3 worm cellular contexts compared by ENCODE assay signal in genomic region chrII:7104794-7105613, ce11.
A peak's percentile ranks its signal among the peaks of the same experiment; 100 is the strongest.
TF ChIP-seq lines count a peak whose summit lies in the region.

Gene farl-11, minus strand, starts transcription at chrII:7105035.
Gene rpl-33, plus strand, starts transcription at chrII:7105563.

TF ChIP-seq in whole organism, L1 larva, 84 proteins besides CTCF, POLR2A, EP300 and RAD21 (continued from another document and continues in another):
- peak; percentile 77 for TF ChIP-seq aly-2 (tag; optimal IDR thresholded peaks at IDR 0.05; lab: Kevin White, UChicago)
- TF ChIP-seq sox-4 (tag; optimal IDR thresholded peaks at IDR 0.05; lab: Kevin White, UChicago): peak; percentile 45
- TF ChIP-seq F16B12.6 (tag; optimal IDR thresholded peaks at IDR 0.05; lab: Kevin White, UChicago): peak; percentile 70
- peak; percentile 53; the same call in 1 of the 2 replicates for TF ChIP-seq grh-1 (GFP tag; IDR thresholded peaks at IDR 0.05; lab: Robert Waterston, UW)
- peak; percentile 80 for TF ChIP-seq isw-1 (GFP tag; IDR thresholded peaks at IDR 0.05; lab: Robert Waterston, UW)
- peak in 4 of 6 experiments; percentile 14 to 84 (median 61) for TF ChIP-seq elt-3 (tag; optimal IDR thresholded peaks at IDR 0.05; lab: Kevin White, UChicago)
- TF ChIP-seq nhr-85 (tag; lab: Kevin White, UChicago): peak; percentile 90
- peak; percentile 58 for TF ChIP-seq lir-3 (tag; optimal IDR thresholded peaks at IDR 0.05; lab: Kevin White, UChicago; ENCODE audit: poor library complexity)
- peak; percentile 15 for TF ChIP-seq elt-2 (tag; optimal IDR thresholded peaks at IDR 0.05; lab: Kevin White, UChicago)
- peak; percentile 87 for TF ChIP-seq nhr-71 (tag; optimal IDR thresholded peaks at IDR 0.05; lab: Kevin White, UChicago)
- peak; percentile 85 for TF ChIP-seq lin-14 (GFP tag; optimal IDR thresholded peaks at IDR 0.05; lab: Kevin White, UChicago)
- no peak for TF ChIP-seq hlh-17 (GFP tag; optimal IDR thresholded peaks at IDR 0.05; lab: Kevin White, UChicago; ENCODE audit: borderline replicate concordance)
- peak; percentile 64 for TF ChIP-seq dsc-1 (tag; optimal IDR thresholded peaks at IDR 0.05; lab: Kevin White, UChicago)
- TF ChIP-seq tbx-2 (tag; optimal IDR thresholded peaks at IDR 0.05; lab: Kevin White, UChicago): peak; percentile 81
- peak; percentile 89 for TF ChIP-seq unc-130 (tag; optimal IDR thresholded peaks at IDR 0.05; lab: Kevin White, UChicago)
- peak; percentile 34 for TF ChIP-seq pax-3 (tag; optimal IDR thresholded peaks at IDR 0.05; lab: Kevin White, UChicago)
- peak; percentile 52 for TF ChIP-seq hpl-2 (GFP tag; optimal IDR thresholded peaks at IDR 0.05; lab: Kevin White, UChicago)
- peak; percentile 79 for TF ChIP-seq lin-13 (GFP tag; optimal IDR thresholded peaks at IDR 0.05; lab: Kevin White, UChicago)
- TF ChIP-seq C04F5.9 (tag; optimal IDR thresholded peaks at IDR 0.05; lab: Kevin White, UChicago): peak; percentile 58
- TF ChIP-seq unc-62 (GFP tag; optimal IDR thresholded peaks at IDR 0.05; lab: Kevin White, UChicago): no peak
- TF ChIP-seq nhr-20 (tag; optimal IDR thresholded peaks at IDR 0.05; lab: Kevin White, UChicago): peak; percentile 86
- TF ChIP-seq Y116A8C.19 (tag; optimal IDR thresholded peaks at IDR 0.05; lab: Kevin White, UChicago; ENCODE audit: borderline replicate concordance): no peak
- TF ChIP-seq skn-1 (tag; optimal IDR thresholded peaks at IDR 0.05; lab: Kevin White, UChicago): peak; percentile 93
- no peak for TF ChIP-seq ceh-8 (GFP tag; optimal IDR thresholded peaks at IDR 0.05; lab: Kevin White, UChicago)
- no peak for TF ChIP-seq pqm-1 (tag; optimal IDR thresholded peaks at IDR 0.05; lab: Kevin White, UChicago)
- TF ChIP-seq tlp-1 (tag; optimal IDR thresholded peaks at IDR 0.05; lab: Kevin White, UChicago): no peak
- peak; percentile 26; the same call in 1 of the 2 replicates for TF ChIP-seq ceh-88 (GFP tag; IDR thresholded peaks at IDR 0.05; lab: Robert Waterston, UW)
- no peak for TF ChIP-seq zip-4 (GFP tag; optimal IDR thresholded peaks at IDR 0.05; lab: Kevin White, UChicago)
- no peak for TF ChIP-seq ceh-90 (tag; optimal IDR thresholded peaks at IDR 0.05; lab: Kevin White, UChicago)
- no peak for TF ChIP-seq egl-27 (tag; optimal IDR thresholded peaks at IDR 0.05; lab: Kevin White, UChicago)
- peak; percentile 76 for TF ChIP-seq swsn-7 (tag; optimal IDR thresholded peaks at IDR 0.05; lab: Kevin White, UChicago)
- peak; percentile 85 for TF ChIP-seq fkh-8 (tag; optimal IDR thresholded peaks at IDR 0.05; lab: Kevin White, UChicago)
- peak; percentile 34 for TF ChIP-seq egl-13 (tag; optimal IDR thresholded peaks at IDR 0.05; lab: Kevin White, UChicago)
- TF ChIP-seq lin-39 (tag; optimal IDR thresholded peaks at IDR 0.05; lab: Kevin White, UChicago): peak; percentile 30
- TF ChIP-seq dpl-1 (GFP tag; optimal IDR thresholded peaks at IDR 0.05; lab: Kevin White, UChicago): peak; percentile 75 to 83 (median 81)
- TF ChIP-seq blmp-1 (tag; optimal IDR thresholded peaks at IDR 0.05; lab: Kevin White, UChicago): peak; percentile 84
- TF ChIP-seq nhr-77 (tag; optimal IDR thresholded peaks at IDR 0.05; lab: Kevin White, UChicago): peak; percentile 80
- TF ChIP-seq unc-86 (tag; optimal IDR thresholded peaks at IDR 0.05; lab: Kevin White, UChicago): peak; percentile 68
- no peak for TF ChIP-seq efl-3 (GFP tag; optimal IDR thresholded peaks at IDR 0.05; lab: Kevin White, UChicago)
- no peak for TF ChIP-seq fkh-4 (tag; optimal IDR thresholded peaks at IDR 0.05; lab: Kevin White, UChicago; ENCODE audit: borderline replicate concordance)
- TF ChIP-seq fkh-10 (GFP tag; optimal IDR thresholded peaks at IDR 0.05; lab: Kevin White, UChicago): peak; percentile 33
- TF ChIP-seq nhr-47 (tag; optimal IDR thresholded peaks at IDR 0.05; lab: Kevin White, UChicago): peak; percentile 83
- peak; percentile 98 for TF ChIP-seq lin-15B (tag; optimal IDR thresholded peaks at IDR 0.05; lab: Kevin White, UChicago)

TF ChIP-seq in whole organism, L3 larva, 47 proteins besides CTCF, POLR2A, EP300 and RAD21 (continued from another document):
- TF ChIP-seq ZK546.5 (tag; optimal IDR thresholded peaks at IDR 0.05; lab: Kevin White, UChicago) (peak; percentile 81), pqm-1 (tag; optimal IDR thresholded peaks at IDR 0.05; lab: Kevin White, UChicago) (peak; percentile 73), hmg-11 (tag; optimal IDR thresholded peaks at IDR 0.05; lab: Kevin White, UChicago) (peak; percentile 24), elt-1 (tag; optimal IDR thresholded peaks at IDR 0.05; lab: Kevin White, UChicago) (no peak), R02D3.7 (tag; optimal IDR thresholded peaks at IDR 0.05; lab: Kevin White, UChicago) (peak; percentile 79), nhr-76 (tag; optimal IDR thresholded peaks at IDR 0.05; lab: Kevin White, UChicago) (peak; percentile 16), ceh-16 (tag; optimal IDR thresholded peaks at IDR 0.05; lab: Kevin White, UChicago) (no peak), lin-15B (tag; optimal IDR thresholded peaks at IDR 0.05; lab: Kevin White, UChicago) (peak; percentile 100), zag-1 (tag; optimal IDR thresholded peaks at IDR 0.05; lab: Kevin White, UChicago) (no peak), daf-12 (tag; optimal IDR thresholded peaks at IDR 0.05; lab: Kevin White, UChicago) (no peak), mml-1 (tag; optimal IDR thresholded peaks at IDR 0.05; lab: Kevin White, UChicago) (no peak), fkh-2 (tag; optimal IDR thresholded peaks at IDR 0.05; lab: Kevin White, UChicago) (no peak), eor-1 (tag; optimal IDR thresholded peaks at IDR 0.05; lab: Kevin White, UChicago) (no peak), ztf-11 (tag; optimal IDR thresholded peaks at IDR 0.05; lab: Kevin White, UChicago) (no peak), pha-4 (tag; optimal IDR thresholded peaks at IDR 0.05; lab: Kevin White, UChicago) (peak; percentile 98), elt-2 (tag; optimal IDR thresholded peaks at IDR 0.05; lab: Kevin White, UChicago) (peak; percentile 41), lin-39 (tag; optimal IDR thresholded peaks at IDR 0.05; lab: Kevin White, UChicago) (peak; percentile 84), nhr-43 (tag; optimal IDR thresholded peaks at IDR 0.05; lab: Kevin White, UChicago; ENCODE audit: poor library complexity, severe bottlenecking) (peak; percentile 52), nhr-11 (tag; optimal IDR thresholded peaks at IDR 0.05; lab: Kevin White, UChicago) (peak; percentile 25), ceh-82 (tag; optimal IDR thresholded peaks at IDR 0.05; lab: Kevin White, UChicago) (no peak), fkh-10 (GFP tag; optimal IDR thresholded peaks at IDR 0.05; lab: Kevin White, UChicago) (peak; percentile 39), jun-1 (tag; optimal IDR thresholded peaks at IDR 0.05; lab: Kevin White, UChicago) (peak; percentile 68), snpc-4 (tag; optimal IDR thresholded peaks at IDR 0.05; lab: Kevin White, UChicago) (no peak), nhr-12 (tag; optimal IDR thresholded peaks at IDR 0.05; lab: Kevin White, UChicago) (no peak)

TF ChIP-seq in whole organism, young adult, 124 proteins besides CTCF, POLR2A, EP300 and RAD21 (continued from another document):
- TF ChIP-seq madf-6 (GFP tag; IDR thresholded peaks at IDR 0.05; lab: Robert Waterston, UW) (0 out of 2 replicates have a peak, but pooled peaks have one; percentile 12), Y95B8A.8 (GFP tag; IDR thresholded peaks at IDR 0.05; lab: Robert Waterston, UW) (no peak), F22D6.2 (tag; optimal IDR thresholded peaks at IDR 0.05; lab: Kevin White, UChicago) (no peak), lin-40 (tag; optimal IDR thresholded peaks at IDR 0.05; lab: Kevin White, UChicago) (peak; percentile 25), nhr-120 (GFP tag; IDR thresholded peaks at IDR 0.05; lab: Robert Waterston, UW) (no peak), unc-130 (GFP tag; optimal IDR thresholded peaks at IDR 0.05; lab: Kevin White, UChicago) (no peak), Y56A3A.18 (GFP tag; IDR thresholded peaks at IDR 0.05; lab: Robert Waterston, UW) (no peak), B0261.1 (tag; optimal IDR thresholded peaks at IDR 0.05; lab: Kevin White, UChicago) (no peak), Y53G8AR.9 (GFP tag; conservative IDR thresholded peaks at IDR 0.05; lab: Robert Waterston, UW) (no peak), ZK185.1 (tag; optimal IDR thresholded peaks at IDR 0.05; lab: Kevin White, UChicago; ENCODE audit: poor library complexity, severe bottlenecking) (peak; percentile 37), mcd-1 (GFP tag; IDR thresholded peaks at IDR 0.05; lab: Robert Waterston, UW) (peak; percentile 50), bed-2 (GFP tag; IDR thresholded peaks at IDR 0.05; lab: Robert Waterston, UW) (no peak), snpc-1.1 (tag; optimal IDR thresholded peaks at IDR 0.05; lab: Kevin White, UChicago; ENCODE audit: insufficient read depth) (no peak), F57A8.1 (GFP tag; optimal IDR thresholded peaks at IDR 0.05; lab: Kevin White, UChicago) (no peak), lsy-27 (tag; optimal IDR thresholded peaks at IDR 0.05; lab: Kevin White, UChicago; ENCODE audit: borderline replicate concordance, insufficient read depth) (no peak), lin-35 (GFP tag; optimal IDR thresholded peaks at IDR 0.05; lab: Kevin White, UChicago) (peak in 1 of 3 experiments; percentile 51)
TF ChIP-seq in whole organism, young adult: peak in this region for 24.
